Worm (Caenorhabditis elegans) whole organism, late embryonic: ENCODE results near the gene dph-5.

ENCODE experiments used
- C38D4.7 ChIP-seq: fragments of 200-800 bp; sonication (Bioruptor generic); optimal IDR thresholded peaks from 2 replicates; lab custom pipeline; 2018; ENCODE audit warnings: mild to moderate bottlenecking, missing genetic modification characterization, moderate library complexity, missing compliant biosample characterization
- ceh-2 ChIP-seq: sonication (generic microtip); optimal IDR thresholded peaks from 2 replicates; lab custom pipeline; 2016; ENCODE audit warnings: missing genotype, missing genetic modification characterization, missing compliant biosample characterization
- ceh-30 ChIP-seq: fragments of 150-350 bp; optimal IDR thresholded peaks from 2 replicates; lab custom pipeline; 2014; ENCODE audit warnings: missing biosample characterization, missing genetic modification characterization
- ceh-6 ChIP-seq: fragments of 200-800 bp; sonication (Bioruptor generic); optimal IDR thresholded peaks from 2 replicates; lab custom pipeline; 2018; ENCODE audit warnings: mild to moderate bottlenecking, missing genetic modification characterization, missing compliant biosample characterization
- elt-2 ChIP-seq: sonication (generic microtip); optimal IDR thresholded peaks from 2 replicates; lab custom pipeline; 2016; ENCODE audit warnings: missing genetic modification reagents, missing genetic modification characterization, missing compliant biosample characterization
- nhr-11 ChIP-seq: fragments of 150-350 bp; optimal IDR thresholded peaks from 2 replicates; lab custom pipeline; 2014; ENCODE audit warnings: missing biosample characterization, missing genetic modification characterization
- rnt-1 ChIP-seq: sonication (generic microtip); optimal IDR thresholded peaks from 2 replicates; lab custom pipeline; 2016; ENCODE audit warnings: missing genetic modification characterization, missing compliant biosample characterization
- sox-4 ChIP-seq: sonication (generic microtip); optimal IDR thresholded peaks from 2 replicates; lab custom pipeline; 2017; ENCODE audit warnings: mild to moderate bottlenecking, missing genetic modification characterization, inconsistent platforms, missing compliant biosample characterization
- ttx-3 ChIP-seq: sonication (generic microtip); optimal IDR thresholded peaks from 2 replicates; lab custom pipeline; 2016; ENCODE audit warnings: missing genetic modification reagents, missing genetic modification characterization, missing compliant biosample characterization
- unc-42 ChIP-seq: sonication (generic microtip); optimal IDR thresholded peaks from 2 replicates; lab custom pipeline; 2016; ENCODE audit warnings: missing genotype, missing genetic modification characterization, missing compliant biosample characterization

DNA sequence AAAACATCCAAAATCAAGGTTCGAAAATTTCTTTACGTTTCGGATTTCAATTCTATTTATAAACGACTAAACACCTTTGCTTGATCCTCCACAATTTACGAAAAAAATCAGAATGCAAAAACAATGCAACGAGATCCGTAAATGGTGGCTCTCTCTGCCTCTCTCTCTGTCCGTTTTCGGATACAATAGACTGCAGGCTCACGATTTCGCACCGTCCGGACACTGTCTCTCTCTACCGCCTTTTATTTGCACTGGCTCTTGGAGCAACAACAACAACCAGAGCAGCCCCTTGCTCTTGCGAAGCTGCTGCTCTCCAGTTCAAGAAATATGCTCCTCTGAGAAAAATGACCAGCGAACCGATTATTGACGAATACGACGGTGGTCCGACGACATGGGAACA, 37.8 kb upstream of the dph-5 start, which contains the start of gene T24F1.7:
- TF ChIP-seq sox-4 = no peak
- TF ChIP-seq unc-42 (tag; lab: Kevin White, UChicago) = no peak
- TF ChIP-seq ceh-6 (GFP tag; lab: Kevin White, UChicago) = no peak
- TF ChIP-seq ceh-2 (tag; lab: Kevin White, UChicago) = no peak
- no peak for TF ChIP-seq nhr-11 (tag; lab: Kevin White, UChicago)
- no peak for TF ChIP-seq C38D4.7 (GFP tag; lab: Kevin White, UChicago)
- TF ChIP-seq elt-2 = no peak
- TF ChIP-seq ttx-3 (tag; lab: Kevin White, UChicago) = no peak
- TF ChIP-seq rnt-1 = no peak
- no peak for TF ChIP-seq ceh-30 (tag; lab: Kevin White, UChicago)
